Worm (Caenorhabditis elegans) whole organism, early embryonic: ENCODE data around the gene clec-174.

ENCODE experiments used
- B0310.2 ChIP-seq: sonication (generic microtip); optimal IDR thresholded peaks from 2 replicates; lab custom pipeline; 2016; ENCODE audit warnings: mild to moderate bottlenecking, missing genetic modification characterization, missing compliant biosample characterization
- F13C5.2 ChIP-seq: sonication (generic microtip); optimal IDR thresholded peaks from 2 replicates; lab custom pipeline; 2017; ENCODE audit warnings: mild to moderate bottlenecking, missing genetic modification characterization, inconsistent platforms, missing compliant biosample characterization
- aly-1 ChIP-seq: sonication (generic microtip); optimal IDR thresholded peaks from 2 replicates; lab custom pipeline; 2016; ENCODE audit warnings: missing genetic modification characterization, missing compliant biosample characterization
- ama-1 ChIP-seq: fragments of 150-350 bp; optimal IDR thresholded peaks from 2 replicates; lab custom pipeline; 2014
- ceh-13 ChIP-seq: fragments of 200-800 bp; sonication (Bioruptor generic); optimal IDR thresholded peaks from 2 replicates; lab custom pipeline; 2018; ENCODE audit warnings: mild to moderate bottlenecking, missing genetic modification characterization, missing compliant biosample characterization
- ceh-36 ChIP-seq: sonication (generic microtip); optimal IDR thresholded peaks from 2 replicates; lab custom pipeline; 2016; ENCODE audit warnings: missing genetic modification characterization, inconsistent platforms, missing compliant biosample characterization
- ets-7 ChIP-seq: sonication (generic microtip); optimal IDR thresholded peaks from 2 replicates; lab custom pipeline; 2016; ENCODE audit warnings: missing genotype, missing genetic modification characterization, missing compliant biosample characterization
- flt-1 ChIP-seq: fragments of 200-800 bp; sonication (Bioruptor generic); IDR thresholded peaks from 2 replicates; pipeline ENCODE4 v1.3.6; 2022; ENCODE audit warnings: missing genetic modification characterization, missing compliant biosample characterization
- hmbx-1 ChIP-seq: sonication (generic microtip); optimal IDR thresholded peaks from 2 replicates; lab custom pipeline; 2016; ENCODE audit warnings: mild to moderate bottlenecking, missing genetic modification characterization, missing compliant biosample characterization
- hmg-4 ChIP-seq: fragments of 200-800 bp; sonication (Bioruptor generic); optimal IDR thresholded peaks from 2 replicates; lab custom pipeline; 2018; ENCODE audit warnings: mild to moderate bottlenecking, missing genetic modification characterization, missing compliant biosample characterization
- hnd-1 ChIP-seq: sonication (generic microtip); optimal IDR thresholded peaks from 2 replicates; lab custom pipeline; 2016; ENCODE audit warnings: missing genetic modification characterization, missing compliant biosample characterization
- pes-1 ChIP-seq: fragments of 200-800 bp; sonication (Bioruptor generic); IDR thresholded peaks from 2 replicates; pipeline ENCODE4 v1.3.6; 2022; ENCODE audit warnings: missing genetic modification reagents, missing genetic modification characterization, missing compliant biosample characterization
- scrt-1 ChIP-seq: fragments of 200-800 bp; sonication (Bioruptor generic); IDR thresholded peaks from 2 replicates; pipeline ENCODE4 v1.3.6; 2022; ENCODE audit warnings: missing genetic modification characterization, missing compliant biosample characterization
- sea-1 ChIP-seq: fragments of 200-800 bp; sonication (Bioruptor generic); conservative IDR thresholded peaks from 2 replicates; pipeline ENCODE4 v1.3.6; 2022; ENCODE audit warnings: missing genetic modification characterization, missing compliant biosample characterization
- tbx-11 ChIP-seq: fragments of 200-800 bp; sonication (Bioruptor generic); IDR thresholded peaks from 2 replicates; pipeline ENCODE4 v1.3.6; 2022; ENCODE audit warnings: missing genetic modification characterization, missing compliant biosample characterization
- tbx-37 ChIP-seq: fragments of 200-800 bp; sonication (Bioruptor generic); conservative IDR thresholded peaks from 2 replicates; pipeline ENCODE4 v1.3.6; 2022; ENCODE audit warnings: missing genetic modification reagents, missing genetic modification characterization, missing compliant biosample characterization
- tra-4 ChIP-seq: sonication (generic microtip); optimal IDR thresholded peaks from 2 replicates; lab custom pipeline; 2017; ENCODE audit warnings: missing genetic modification characterization, missing compliant biosample characterization

Gene clec-174

ce11 chrIV:3941658-3942328 lies at the start of gene clec-174:
TSS of gene clec-174 (minus strand) at chrIV:3941708.
- no peak for TF ChIP-seq aly-1
- no peak for TF ChIP-seq F13C5.2 (tag; lab: Kevin White, UChicago)
- TF ChIP-seq ceh-13, result no peak
- no peak for TF ChIP-seq B0310.2
- TF ChIP-seq scrt-1, result no peak
- no peak for TF ChIP-seq hnd-1 (tag; lab: Kevin White, UChicago)
- no peak for TF ChIP-seq tbx-11 (GFP tag; lab: Robert Waterston, UW)
- TF ChIP-seq flt-1 (GFP tag; lab: Robert Waterston, UW), result no peak
- TF ChIP-seq tbx-37 (GFP tag; lab: Robert Waterston, UW), result no peak
- no peak for TF ChIP-seq ceh-36 (tag; lab: Kevin White, UChicago)
- no peak for TF ChIP-seq hmbx-1 (tag; lab: Kevin White, UChicago)
- no peak for TF ChIP-seq pes-1 (GFP tag; lab: Robert Waterston, UW)
- TF ChIP-seq ama-1 (lab: Kevin White, UChicago), result no peak
- TF ChIP-seq sea-1, result no peak

- TF ChIP-seq B0310.2 (peak; percentile 35), ets-7 (tag; lab: Kevin White, UChicago) (no peak), scrt-1 (no peak)
Observed at ce11 chrIV:3988638-3989152, 47.2 kb upstream of the clec-174 start, which contains the start of gene clec-78. TSS of gene clec-78 (plus strand) at chrIV:3989102.

ce11 chrIV:3988132-3988531 lies 46.6 kb upstream of the clec-174 start:
- no peak for TF ChIP-seq tbx-37 (GFP tag; lab: Robert Waterston, UW)
- no peak for TF ChIP-seq scrt-1
- no peak for TF ChIP-seq ceh-13
- no peak for TF ChIP-seq hmg-4 (GFP tag; lab: Kevin White, UChicago)
- TF ChIP-seq flt-1 (GFP tag; lab: Robert Waterston, UW), result no peak
- no peak for TF ChIP-seq B0310.2
- no peak for TF ChIP-seq ets-7 (tag; lab: Kevin White, UChicago)
- TF ChIP-seq ceh-36 (tag; lab: Kevin White, UChicago), result no peak
- TF ChIP-seq F13C5.2 (tag; lab: Kevin White, UChicago), result no peak
- TF ChIP-seq tbx-11 (GFP tag; lab: Robert Waterston, UW), result no peak
- no peak for TF ChIP-seq pes-1 (GFP tag; lab: Robert Waterston, UW)
- TF ChIP-seq hnd-1 (tag; lab: Kevin White, UChicago), result no peak
- TF ChIP-seq tra-4 (tag; lab: Kevin White, UChicago), result no peak
- TF ChIP-seq sea-1, result no peak
- no peak for TF ChIP-seq aly-1

- no peak for TF ChIP-seq sea-1
- TF ChIP-seq ama-1 (lab: Kevin White, UChicago), result no peak
- TF ChIP-seq ets-7 (tag; lab: Kevin White, UChicago), result no peak
- no peak for TF ChIP-seq F13C5.2 (tag; lab: Kevin White, UChicago)
- TF ChIP-seq tra-4 (tag; lab: Kevin White, UChicago), result no peak
- TF ChIP-seq scrt-1, result no peak
- TF ChIP-seq tbx-11 (GFP tag; lab: Robert Waterston, UW), result no peak
- no peak for TF ChIP-seq hmbx-1 (tag; lab: Kevin White, UChicago)
- no peak for TF ChIP-seq pes-1 (GFP tag; lab: Robert Waterston, UW)
- no peak for TF ChIP-seq ceh-13
- no peak for TF ChIP-seq hmg-4 (GFP tag; lab: Kevin White, UChicago)
- TF ChIP-seq ceh-36 (tag; lab: Kevin White, UChicago), result no peak
Observed at ce11 chrIV:3981601-3982000, 40.1 kb upstream of the clec-174 start, which contains the start of gene srh-223. TSS of gene srh-223 (plus strand) at chrIV:3981901.

ce11 chrIV:3979525-3979924 lies 38.0 kb upstream of the clec-174 start, which contains the start of gene srh-222:
TSS of gene srh-222 (plus strand) at chrIV:3979825.
- TF ChIP-seq sea-1, result no peak
- no peak for TF ChIP-seq F13C5.2 (tag; lab: Kevin White, UChicago)

ce11 chrIV:3977965-3978523 lies 36.5 kb upstream of the clec-174 start, which contains the start of gene srh-220:
TSS of gene srh-220 (minus strand) at chrIV:3978015.
- no peak for TF ChIP-seq ceh-13
- TF ChIP-seq aly-1, result no peak
- no peak for TF ChIP-seq ama-1 (lab: Kevin White, UChicago)
- no peak for TF ChIP-seq ets-7 (tag; lab: Kevin White, UChicago)
- no peak for TF ChIP-seq hmg-4 (GFP tag; lab: Kevin White, UChicago)
- TF ChIP-seq hnd-1 (tag; lab: Kevin White, UChicago), result no peak
- no peak for TF ChIP-seq ceh-36 (tag; lab: Kevin White, UChicago)
- TF ChIP-seq tbx-37 (GFP tag; lab: Robert Waterston, UW), result no peak
- TF ChIP-seq flt-1 (GFP tag; lab: Robert Waterston, UW), result no peak
- TF ChIP-seq F13C5.2 (tag; lab: Kevin White, UChicago), result no peak
- TF ChIP-seq tbx-11 (GFP tag; lab: Robert Waterston, UW), result no peak
- TF ChIP-seq B0310.2, result no peak
- TF ChIP-seq sea-1, result no peak
- no peak for TF ChIP-seq scrt-1
- TF ChIP-seq hmbx-1 (tag; lab: Kevin White, UChicago), result no peak
- no peak for TF ChIP-seq pes-1 (GFP tag; lab: Robert Waterston, UW)
- TF ChIP-seq tra-4 (tag; lab: Kevin White, UChicago), result no peak

ce11 chrIV:3973049-3973448 lies 31.5 kb upstream of the clec-174 start, which contains the start of gene clec-79:
TSS of gene clec-79 (plus strand) at chrIV:3973349.
- TF ChIP-seq B0310.2, result no peak
- TF ChIP-seq tbx-11 (GFP tag; lab: Robert Waterston, UW), result no peak
- no peak for TF ChIP-seq F13C5.2 (tag; lab: Kevin White, UChicago)
- TF ChIP-seq ets-7 (tag; lab: Kevin White, UChicago), result no peak
- TF ChIP-seq tbx-37 (GFP tag; lab: Robert Waterston, UW), result no peak
- no peak for TF ChIP-seq ceh-13
- TF ChIP-seq pes-1 (GFP tag; lab: Robert Waterston, UW), result no peak
- no peak for TF ChIP-seq sea-1
- TF ChIP-seq ama-1 (lab: Kevin White, UChicago), result no peak
- TF ChIP-seq hnd-1 (tag; lab: Kevin White, UChicago), result no peak
- TF ChIP-seq hmbx-1 (tag; lab: Kevin White, UChicago), result no peak
- no peak for TF ChIP-seq aly-1
- TF ChIP-seq scrt-1, result no peak
